Worm (Caenorhabditis elegans) whole organism, L4 larva: ENCODE data around the gene ZK1067.4.

Source experiments
- lin-15B ChIP-seq: fragments of 150-350 bp; sonication (generic microtip); optimal IDR thresholded peaks from 3 replicates; lab custom pipeline; 2014; ENCODE audit warnings: missing biosample characterization, missing genetic modification characterization
- nhr-102 ChIP-seq: sonication (generic microtip); optimal IDR thresholded peaks from 2 replicates; lab custom pipeline; 2016; ENCODE audit warnings: mild to moderate bottlenecking, missing genetic modification characterization, moderate library complexity, missing compliant biosample characterization
- pha-4 ChIP-seq, 2 experiments: fragments of 150-350 bp in 1 of 2; fragments of 200-800 bp in 1 of 2; sonication (Bioruptor generic) in 1 of 2; IDR thresholded peaks in 1 of 2; optimal IDR thresholded peaks in 1 of 2; 2 replicates each; pipeline versions ENCODE4 v1.3.6 to Lab custom; 2014 to 2022; ENCODE audit warnings: missing genetic modification characterization in 2 of 2, missing genetic modification reagents in 2 of 2, missing biosample characterization in 1 of 2, missing compliant biosample characterization in 1 of 2

DNA sequence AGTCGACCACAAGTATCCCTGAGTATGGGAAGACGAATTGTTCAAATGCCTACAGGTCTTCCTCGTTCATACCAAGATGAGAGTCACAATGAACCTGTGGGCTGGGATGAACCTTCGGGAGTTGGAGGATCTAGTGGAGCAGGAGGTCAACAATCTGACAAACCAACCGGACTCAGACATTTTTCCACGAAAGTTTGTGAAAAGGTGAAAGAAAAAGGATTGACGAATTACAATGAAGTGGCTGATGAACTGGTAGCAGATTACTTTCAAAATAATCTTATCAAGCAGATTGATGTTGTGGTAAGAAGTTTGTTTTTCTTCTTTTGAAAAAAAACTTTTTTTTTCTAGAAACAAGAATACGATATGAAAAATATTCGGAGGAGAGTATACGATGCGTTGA lies 40.1 kb upstream of the ZK1067.4 start:
- TF ChIP-seq lin-15B (tag; lab: Kevin White, UChicago) (no peak), pha-4 (GFP tag; IDR thresholded peaks at IDR 0.05; lab: Robert Waterston, UW) (no peak), pha-4 (tag; optimal IDR thresholded peaks at IDR 0.05; lab: Kevin White, UChicago) (no peak), nhr-102 (no peak)
